Worm (Caenorhabditis elegans): Measurements from ENCODE around the gene C36E6.2.

C36E6.2 gene

ce11 chrX:17408855-17409254, 42.6 kb upstream of the C36E6.2 start:
- no peak for TF ChIP-seq F57C9.4 (tag; optimal IDR thresholded peaks at IDR 0.05)
- TF ChIP-seq let-607 (tag; optimal IDR thresholded peaks at IDR 0.05) = peak; percentile 59 to 60
- TF ChIP-seq Y79H2A.3 (GFP tag; conservative IDR thresholded peaks at IDR 0.05) = no peak

- no peak for TF ChIP-seq hmg-1.2 (GFP tag; IDR thresholded peaks at IDR 0.05)
- TF ChIP-seq unc-130 (GFP tag; optimal IDR thresholded peaks at IDR 0.05) = no peak
- no peak for TF ChIP-seq F37B4.10 (GFP tag; IDR thresholded peaks at IDR 0.05)
- no peak for TF ChIP-seq snpc-1.1 (tag; optimal IDR thresholded peaks at IDR 0.05; ENCODE audit: insufficient read depth)
- TF ChIP-seq ccch-3 (GFP tag; optimal IDR thresholded peaks at IDR 0.05) = no peak
- no peak for TF ChIP-seq tlf-1 (GFP tag; optimal IDR thresholded peaks at IDR 0.05)
- TF ChIP-seq K11D2.4 (GFP tag; IDR thresholded peaks at IDR 0.05) = no peak
- no peak for TF ChIP-seq T07F8.4 (tag; optimal IDR thresholded peaks at IDR 0.05)
- TF ChIP-seq nhr-27 (tag; optimal IDR thresholded peaks at IDR 0.05) = no peak
- no peak for TF ChIP-seq ceh-100 (GFP tag; IDR thresholded peaks at IDR 0.05)
- TF ChIP-seq tbp1 (GFP tag; optimal IDR thresholded peaks at IDR 0.05) = no peak
- no peak for TF ChIP-seq ztf-3 (GFP tag; optimal IDR thresholded peaks at IDR 0.05)
- no peak for TF ChIP-seq B0035.1 (tag; optimal IDR thresholded peaks at IDR 0.05)
- no peak for TF ChIP-seq T26A5.8 (tag; optimal IDR thresholded peaks at IDR 0.05)
Measured at ce11 chrX:17412642-17413041, 38.8 kb upstream of the C36E6.2 start.

- TF ChIP-seq F39B2.1 (GFP tag; IDR thresholded peaks at IDR 0.05) (no peak), ztf-26 (tag; optimal IDR thresholded peaks at IDR 0.05) (no peak), tbp1 (GFP tag; optimal IDR thresholded peaks at IDR 0.05) (no peak), F55B11.4 (tag; optimal IDR thresholded peaks at IDR 0.05; ENCODE audit: borderline replicate concordance, insufficient read depth) (no peak), lsy-27 (tag; optimal IDR thresholded peaks at IDR 0.05; ENCODE audit: borderline replicate concordance, insufficient read depth) (no peak)
Measured at ce11 chrX:17413868-17414267, 37.6 kb upstream of the C36E6.2 start, which contains the start of gene crb-1. TSS of gene crb-1 (minus strand) at chrX:17414014.

ce11 chrX:17417505-17418004, 33.9 kb upstream of the C36E6.2 start:
- TF ChIP-seq T07F8.4 (tag; optimal IDR thresholded peaks at IDR 0.05) (no peak), tbx-9 (tag; optimal IDR thresholded peaks at IDR 0.05; ENCODE audit: borderline replicate concordance) (no peak), lsl-1 (GFP tag; optimal IDR thresholded peaks at IDR 0.05) (no peak), nhr-27 (tag; optimal IDR thresholded peaks at IDR 0.05) (no peak), unc-62 (GFP tag; optimal IDR thresholded peaks at IDR 0.05) (no peak), ceh-27 (GFP tag; optimal IDR thresholded peaks at IDR 0.05) (no peak), lin-40 (tag; optimal IDR thresholded peaks at IDR 0.05) (no peak), aptf-2 (GFP tag; conservative IDR thresholded peaks at IDR 0.05) (no peak), D2030.7 (GFP tag; IDR thresholded peaks at IDR 0.05) (no peak), C17E4.6 (GFP tag; IDR thresholded peaks at IDR 0.05) (no peak), Y79H2A.3 (GFP tag; conservative IDR thresholded peaks at IDR 0.05) (no peak), F57C9.4 (tag; optimal IDR thresholded peaks at IDR 0.05) (no peak)

ce11 chrX:17419813-17420584, 31.5 kb upstream of the C36E6.2 start:
- TF ChIP-seq lin-40 (tag; optimal IDR thresholded peaks at IDR 0.05) (peak; percentile 47), chd-7 (tag; optimal IDR thresholded peaks at IDR 0.05) (peak; percentile 38), ceh-27 (GFP tag; optimal IDR thresholded peaks at IDR 0.05) (no peak), hmg-1.2 (GFP tag; IDR thresholded peaks at IDR 0.05) (no peak), ztf-25 (GFP tag; IDR thresholded peaks at IDR 0.05) (no peak), ekl-4 (GFP tag; IDR thresholded peaks at IDR 0.05) (0 out of 2 replicates have a peak, but pooled peaks have one; percentile 7), lin-35 (GFP tag; optimal IDR thresholded peaks at IDR 0.05) (peak in 1 of 3 experiments; percentile 18), somi-1 (GFP tag; optimal IDR thresholded peaks at IDR 0.05) (peak; percentile 11), ZK185.1 (tag; optimal IDR thresholded peaks at IDR 0.05; ENCODE audit: poor library complexity, severe bottlenecking) (peak; percentile 28), mcd-1 (GFP tag; IDR thresholded peaks at IDR 0.05) (0 out of 2 replicates have a peak, but pooled peaks have one; percentile 3), nhr-27 (tag; optimal IDR thresholded peaks at IDR 0.05) (peak; percentile 26), ceh-79 (tag; optimal IDR thresholded peaks at IDR 0.05) (no peak), ceh-58 (GFP tag; IDR thresholded peaks at IDR 0.05) (no peak), ama-1 (optimal IDR thresholded peaks at IDR 0.05) (peak; percentile 70), ama-1 (GFP tag; optimal IDR thresholded peaks at IDR 0.05) (no peak)

Measured in whole organism, young adult.